Worm (Caenorhabditis elegans) whole organism, late embryonic: ENCODE data around the gene W03B1.3.

ENCODE experiments used
- C38D4.7 ChIP-seq: fragments of 200-800 bp; sonication (Bioruptor generic); optimal IDR thresholded peaks from 2 replicates; lab custom pipeline; 2018; ENCODE audit warnings: mild to moderate bottlenecking, missing genetic modification characterization, moderate library complexity, missing compliant biosample characterization
- F13H6.1 ChIP-seq: sonication (generic microtip); optimal IDR thresholded peaks from 2 replicates; lab custom pipeline; 2016; ENCODE audit warnings: missing genetic modification characterization, missing compliant biosample characterization
- K02D7.2 ChIP-seq: sonication (generic microtip); optimal IDR thresholded peaks from 2 replicates; lab custom pipeline; 2017; ENCODE audit warnings: mild to moderate bottlenecking, missing genetic modification characterization, missing compliant biosample characterization
- T23F11.4 ChIP-seq: fragments of 200-800 bp; sonication (Bioruptor generic); optimal IDR thresholded peaks from 2 replicates; lab custom pipeline; 2018; ENCODE audit warnings: mild to moderate bottlenecking, missing genetic modification characterization, missing compliant biosample characterization
- ceh-18 ChIP-seq: sonication (generic microtip); optimal IDR thresholded peaks from 2 replicates; lab custom pipeline; 2016; ENCODE audit warnings: missing genetic modification characterization, missing compliant biosample characterization
- ceh-2 ChIP-seq: sonication (generic microtip); optimal IDR thresholded peaks from 2 replicates; lab custom pipeline; 2016; ENCODE audit warnings: missing genotype, missing genetic modification characterization, missing compliant biosample characterization
- ceh-24 ChIP-seq: sonication (generic microtip); optimal IDR thresholded peaks from 2 replicates; lab custom pipeline; 2016; ENCODE audit warnings: mild to moderate bottlenecking, missing genetic modification characterization, missing compliant biosample characterization
- ceh-30 ChIP-seq: fragments of 150-350 bp; optimal IDR thresholded peaks from 2 replicates; lab custom pipeline; 2014; ENCODE audit warnings: missing biosample characterization, missing genetic modification characterization
- ceh-31 ChIP-seq: sonication (generic microtip); optimal IDR thresholded peaks from 2 replicates; lab custom pipeline; 2016; ENCODE audit warnings: missing genetic modification characterization, missing compliant biosample characterization
- ceh-6 ChIP-seq: fragments of 200-800 bp; sonication (Bioruptor generic); optimal IDR thresholded peaks from 2 replicates; lab custom pipeline; 2018; ENCODE audit warnings: mild to moderate bottlenecking, missing genetic modification characterization, missing compliant biosample characterization
- dmd-4 ChIP-seq: sonication (generic microtip); optimal IDR thresholded peaks from 2 replicates; lab custom pipeline; 2016; ENCODE audit warnings: borderline replicate concordance, missing genetic modification characterization, missing compliant biosample characterization
- elt-2 ChIP-seq: sonication (generic microtip); optimal IDR thresholded peaks from 2 replicates; lab custom pipeline; 2016; ENCODE audit warnings: missing genetic modification reagents, missing genetic modification characterization, missing compliant biosample characterization
- ets-4 ChIP-seq: sonication (generic microtip); optimal IDR thresholded peaks from 2 replicates; lab custom pipeline; 2016; ENCODE audit warnings: missing genetic modification characterization, missing compliant biosample characterization
- fkh-10 ChIP-seq: fragments of 150-350 bp; optimal IDR thresholded peaks from 2 replicates; lab custom pipeline; 2014; ENCODE audit warnings: missing biosample characterization, missing genetic modification reagents, missing genetic modification characterization
- fkh-6 ChIP-seq: sonication (generic microtip); optimal IDR thresholded peaks from 2 replicates; lab custom pipeline; 2016; ENCODE audit warnings: missing genetic modification characterization, missing compliant biosample characterization
- hlh-13 ChIP-seq: fragments of 200-800 bp; sonication (Bioruptor generic); optimal IDR thresholded peaks from 2 replicates; lab custom pipeline; 2018; ENCODE audit warnings: mild to moderate bottlenecking, missing genetic modification characterization, missing compliant biosample characterization
- hlh-30 ChIP-seq: sonication (generic microtip); optimal IDR thresholded peaks from 2 replicates; lab custom pipeline; 2017; ENCODE audit warnings: antibody characterized with exemption, missing genetic modification characterization, missing compliant biosample characterization; ENCODE audit not compliant: insufficient read depth
- hlh-6 ChIP-seq: sonication (generic microtip); optimal IDR thresholded peaks from 2 replicates; lab custom pipeline; 2016; ENCODE audit warnings: missing genotype, missing genetic modification characterization, missing compliant biosample characterization
- madf-2 ChIP-seq: sonication (generic microtip); optimal IDR thresholded peaks from 2 replicates; lab custom pipeline; 2017; ENCODE audit warnings: missing genetic modification characterization, missing compliant biosample characterization
- mec-3 ChIP-seq: sonication (generic microtip); optimal IDR thresholded peaks from 2 replicates; lab custom pipeline; 2016; ENCODE audit warnings: borderline replicate concordance, missing genetic modification characterization, missing compliant biosample characterization
- nhr-11 ChIP-seq: fragments of 150-350 bp; optimal IDR thresholded peaks from 2 replicates; lab custom pipeline; 2014; ENCODE audit warnings: missing biosample characterization, missing genetic modification characterization
- nhr-232 ChIP-seq: sonication (generic microtip); optimal IDR thresholded peaks from 2 replicates; lab custom pipeline; 2016; ENCODE audit warnings: missing genetic modification characterization, missing compliant biosample characterization
- npax-4 ChIP-seq: sonication (generic microtip); optimal IDR thresholded peaks from 2 replicates; lab custom pipeline; 2016; ENCODE audit warnings: missing genetic modification characterization, missing compliant biosample characterization
- odd-2 ChIP-seq: sonication (generic microtip); optimal IDR thresholded peaks from 2 replicates; lab custom pipeline; 2017; ENCODE audit warnings: antibody characterized with exemption, mild to moderate bottlenecking, missing genetic modification characterization, missing compliant biosample characterization
- pag-3 ChIP-seq: sonication (generic microtip); optimal IDR thresholded peaks from 2 replicates; lab custom pipeline; 2016; ENCODE audit warnings: missing compliant biosample characterization, missing genetic modification characterization, borderline replicate concordance
- pat-9 ChIP-seq: fragments of 200-800 bp; sonication (Bioruptor generic); optimal IDR thresholded peaks from 2 replicates; lab custom pipeline; 2018; ENCODE audit warnings: mild to moderate bottlenecking, missing genetic modification characterization, moderate library complexity, missing compliant biosample characterization
- pax-1 ChIP-seq: fragments of 150-350 bp; optimal IDR thresholded peaks from 2 replicates; lab custom pipeline; 2014; ENCODE audit warnings: missing biosample characterization, missing genetic modification characterization
- pha-2 ChIP-seq: sonication (generic microtip); optimal IDR thresholded peaks from 2 replicates; lab custom pipeline; 2017; ENCODE audit warnings: mild to moderate bottlenecking, missing genetic modification characterization, missing compliant biosample characterization
- pha-4 ChIP-seq: fragments of 150-350 bp; optimal IDR thresholded peaks from 2 replicates; lab custom pipeline; 2018; ENCODE audit warnings: missing biosample characterization, missing genetic modification reagents, missing genetic modification characterization
- ref-2 ChIP-seq: sonication (generic microtip); optimal IDR thresholded peaks from 2 replicates; lab custom pipeline; 2016; ENCODE audit warnings: missing genetic modification characterization, missing compliant biosample characterization
- sdc-2 ChIP-seq: sonication (generic microtip); optimal IDR thresholded peaks from 2 replicates; lab custom pipeline; 2016; ENCODE audit warnings: missing genotype, missing genetic modification characterization, missing compliant biosample characterization
- syd-9 ChIP-seq: sonication (generic microtip); optimal IDR thresholded peaks from 2 replicates; lab custom pipeline; 2016; ENCODE audit warnings: mild to moderate bottlenecking, missing genetic modification characterization, moderate library complexity, missing compliant biosample characterization
- tbx-2 ChIP-seq: sonication (generic microtip); optimal IDR thresholded peaks from 2 replicates; lab custom pipeline; 2016; ENCODE audit warnings: missing genetic modification characterization, missing compliant biosample characterization
- tbx-7 ChIP-seq: sonication (generic microtip); optimal IDR thresholded peaks from 2 replicates; lab custom pipeline; 2016; ENCODE audit warnings: missing genotype, missing genetic modification characterization, missing compliant biosample characterization
- ttx-3 ChIP-seq: sonication (generic microtip); optimal IDR thresholded peaks from 2 replicates; lab custom pipeline; 2016; ENCODE audit warnings: missing genetic modification reagents, missing genetic modification characterization, missing compliant biosample characterization
- unc-42 ChIP-seq: sonication (generic microtip); optimal IDR thresholded peaks from 2 replicates; lab custom pipeline; 2016; ENCODE audit warnings: missing genotype, missing genetic modification characterization, missing compliant biosample characterization
- unc-55 ChIP-seq: sonication (generic microtip); optimal IDR thresholded peaks from 2 replicates; lab custom pipeline; 2017; ENCODE audit warnings: missing biosample characterization, missing genetic modification reagents, missing genetic modification characterization
- zip-5 ChIP-seq: sonication (generic microtip); optimal IDR thresholded peaks from 2 replicates; lab custom pipeline; 2016; ENCODE audit warnings: missing genetic modification characterization, missing compliant biosample characterization
- ztf-16 ChIP-seq: sonication (generic microtip); optimal IDR thresholded peaks from 2 replicates; lab custom pipeline; 2017; ENCODE audit warnings: missing genetic modification characterization, missing compliant biosample characterization

Gene W03B1.3

ce11 chrIV:4346512-4346911 is 10.5 kb upstream of the W03B1.3 start, which contains the start of gene oac-52:
Gene oac-52, minus strand, starts transcription at chrIV:4346612.
- no peak for TF ChIP-seq hlh-13 (GFP tag; lab: Kevin White, UChicago)
- TF ChIP-seq unc-55 (GFP tag; lab: Kevin White, UChicago), result no peak
- TF ChIP-seq pax-1 (tag; lab: Kevin White, UChicago), result no peak
- no peak for TF ChIP-seq npax-4
- TF ChIP-seq pag-3 (tag; lab: Kevin White, UChicago), result no peak
- TF ChIP-seq tbx-2 (tag; lab: Kevin White, UChicago), result no peak
- no peak for TF ChIP-seq madf-2 (tag; lab: Kevin White, UChicago)
- TF ChIP-seq fkh-10 (GFP tag; lab: Kevin White, UChicago), result no peak
- no peak for TF ChIP-seq pat-9 (tag; lab: Kevin White, UChicago)
- no peak for TF ChIP-seq T23F11.4 (GFP tag; lab: Kevin White, UChicago)

ce11 chrIV:4344828-4345227 is 8.8 kb upstream of the W03B1.3 start:
- no peak for TF ChIP-seq elt-2
- no peak for TF ChIP-seq ceh-6 (GFP tag; lab: Kevin White, UChicago)
- TF ChIP-seq dmd-4 (tag; lab: Kevin White, UChicago), result no peak
- TF ChIP-seq pha-2 (tag; lab: Kevin White, UChicago), result no peak
- no peak for TF ChIP-seq mec-3
- no peak for TF ChIP-seq ets-4
- no peak for TF ChIP-seq unc-55 (GFP tag; lab: Kevin White, UChicago)
- no peak for TF ChIP-seq ceh-24 (tag; lab: Kevin White, UChicago)
- TF ChIP-seq fkh-6 (tag; lab: Kevin White, UChicago), result no peak
- TF ChIP-seq ttx-3 (tag; lab: Kevin White, UChicago), result no peak
- TF ChIP-seq nhr-11 (tag; lab: Kevin White, UChicago), result no peak
- no peak for TF ChIP-seq ceh-2 (tag; lab: Kevin White, UChicago)
- TF ChIP-seq odd-2 (tag; lab: Kevin White, UChicago), result no peak
- no peak for TF ChIP-seq ztf-16 (tag; lab: Kevin White, UChicago)
- TF ChIP-seq pax-1 (tag; lab: Kevin White, UChicago), result no peak
- TF ChIP-seq F13H6.1, result no peak
- TF ChIP-seq npax-4, result no peak

- TF ChIP-seq ref-2 (tag; lab: Kevin White, UChicago) (no peak), zip-5 (tag; lab: Kevin White, UChicago) (no peak), ceh-30 (no peak), C38D4.7 (GFP tag; lab: Kevin White, UChicago) (no peak), ceh-2 (tag; lab: Kevin White, UChicago) (no peak), pha-2 (tag; lab: Kevin White, UChicago) (no peak), npax-4 (no peak), K02D7.2 (tag; lab: Kevin White, UChicago) (no peak), pat-9 (tag; lab: Kevin White, UChicago) (no peak), madf-2 (tag; lab: Kevin White, UChicago) (no peak)
- TF ChIP-seq, all 69 proteins: peak for 0
Observed at ce11 chrIV:4338217-4338616, 2.2 kb upstream of the W03B1.3 start.

- TF ChIP-seq hlh-30 (tag; lab: Kevin White, UChicago), result no peak
- no peak for TF ChIP-seq ceh-18 (tag; lab: Kevin White, UChicago)
- TF ChIP-seq ceh-31, result no peak
Observed at ce11 chrIV:4326445-4326844, 9.6 kb downstream of the W03B1.3 start, which contains the start of gene trpl-2. Gene trpl-2, plus strand, starts transcription at chrIV:4326654.

- TF ChIP-seq tbx-7 (tag; lab: Kevin White, UChicago), result no peak
- no peak for TF ChIP-seq hlh-6 (tag; lab: Kevin White, UChicago)
- TF ChIP-seq pha-4 (tag; lab: Kevin White, UChicago), result no peak
- TF ChIP-seq nhr-232 (tag; lab: Kevin White, UChicago), result no peak
- no peak for TF ChIP-seq ceh-31
- no peak for TF ChIP-seq fkh-10 (GFP tag; lab: Kevin White, UChicago)
- TF ChIP-seq tbx-2 (tag; lab: Kevin White, UChicago), result no peak
- no peak for TF ChIP-seq zip-5 (tag; lab: Kevin White, UChicago)
- TF ChIP-seq unc-42 (tag; lab: Kevin White, UChicago), result no peak
- no peak for TF ChIP-seq ceh-2 (tag; lab: Kevin White, UChicago)
- no peak for TF ChIP-seq madf-2 (tag; lab: Kevin White, UChicago)
- TF ChIP-seq sdc-2 (tag; lab: Kevin White, UChicago), result no peak
- no peak for TF ChIP-seq ceh-24 (tag; lab: Kevin White, UChicago)
- no peak for TF ChIP-seq syd-9
Observed at ce11 chrIV:4319473-4319872, 16.6 kb downstream of the W03B1.3 start.
